Fruit fly (Drosophila melanogaster): ENCODE measurements around the gene Cad96Ca.

Cad96Ca gene

DNA sequence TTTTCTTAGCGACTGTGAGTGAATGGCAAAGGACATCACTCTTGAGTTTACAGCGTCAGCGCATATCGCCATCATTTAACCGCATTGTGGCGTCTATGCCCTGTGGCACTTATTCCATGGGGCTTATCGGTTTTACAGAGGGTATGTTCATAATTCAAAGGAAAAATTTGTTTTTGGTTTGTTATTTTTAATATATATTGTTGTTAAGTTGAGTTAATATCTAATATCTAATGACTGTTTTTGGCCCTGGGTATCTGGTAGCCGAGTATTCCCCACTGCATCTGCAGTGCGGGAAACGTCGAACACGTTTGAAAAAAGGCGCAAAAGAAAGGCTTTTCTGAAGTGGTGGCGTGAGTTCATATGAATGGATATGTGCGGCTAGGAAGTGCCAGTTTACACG lies 29.6 kb downstream of the Cad96Ca start (continued):
- TF ChIP-seq CG14014 (GFP tag; IDR thresholded peaks at IDR 0.05) (peak; percentile 61), Med (GFP tag) (peak; percentile 66), CG17361 (GFP tag; IDR thresholded peaks at IDR 0.05) (peak; percentile 56; the same call in 2 of the 3 replicates), usp (GFP tag; optimal IDR thresholded peaks at IDR 0.05) (no peak), CG6791 (GFP tag; IDR thresholded peaks at IDR 0.05; ENCODE audit: partially characterized antibody) (no peak), zfh1 (GFP tag; IDR thresholded peaks at IDR 0.05) (peak; percentile 86; the same call in 2 of the 3 replicates), Hey (tag; optimal IDR thresholded peaks at IDR 0.05) (no peak), CG18764 (GFP tag; optimal IDR thresholded peaks at IDR 0.05) (no peak), Lhr (GFP tag; optimal IDR thresholded peaks at IDR 0.05) (peak; percentile 43)

DNA sequence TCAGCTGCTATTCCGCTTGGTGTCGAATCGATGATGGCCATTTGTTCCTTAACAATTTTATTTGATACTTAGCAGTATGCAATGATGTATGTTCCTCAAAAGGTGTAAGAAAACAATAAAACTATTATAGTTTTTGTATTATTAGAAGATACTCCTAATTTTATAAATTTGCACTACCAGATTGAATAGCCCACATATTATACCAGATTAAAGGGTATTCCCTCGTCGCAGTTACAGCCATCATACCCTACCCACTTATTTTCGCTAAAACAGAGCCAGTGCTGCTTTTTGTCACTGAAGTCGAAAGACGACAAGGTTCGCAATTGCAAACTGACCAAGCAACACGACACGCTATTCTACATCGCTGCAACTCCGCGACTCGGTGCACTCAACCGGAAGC lies 30.7 kb downstream of the Cad96Ca start:
- TF ChIP-seq eyg (GFP tag; optimal IDR thresholded peaks at IDR 0.05) (no peak), CG9932 (GFP tag; IDR thresholded peaks at IDR 0.05) (no peak), Abd-B (GFP tag; optimal IDR thresholded peaks at IDR 0.05) (no peak), unc-4 (GFP tag; IDR thresholded peaks at IDR 0.05; ENCODE audit: partially characterized antibody) (no peak), CG2199 (GFP tag; IDR thresholded peaks at IDR 0.05) (no peak), D19A (tag; optimal IDR thresholded peaks at IDR 0.05) (peak; percentile 67)

DNA sequence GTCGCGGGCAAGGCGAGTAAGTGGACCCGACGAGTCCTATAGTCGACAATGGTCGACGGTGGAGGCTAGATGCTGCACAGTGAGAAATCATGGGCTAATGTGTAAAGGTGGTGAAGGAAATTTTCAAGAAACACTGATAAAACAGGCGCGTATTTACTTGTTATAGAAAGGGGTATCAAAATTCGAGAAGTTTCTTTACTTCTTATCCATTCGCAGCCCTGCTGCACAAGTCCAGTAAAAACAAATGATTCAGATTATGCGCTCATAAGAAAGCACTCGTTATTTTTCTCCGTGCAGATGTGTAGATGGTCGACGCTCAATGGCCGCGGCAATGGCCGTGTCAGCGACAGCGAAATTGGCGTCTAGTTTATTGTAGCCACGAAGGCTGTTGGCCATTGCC lies 31.6 kb downstream of the Cad96Ca start:
- TF ChIP-seq Nf-YA (GFP tag; IDR thresholded peaks at IDR 0.05) = no peak
- TF ChIP-seq dmrt11E (tag; optimal IDR thresholded peaks at IDR 0.05) = no peak
- TF ChIP-seq ase (GFP tag; IDR thresholded peaks at IDR 0.05) = 0 out of 3 replicates have a peak, but pooled peaks have one; percentile 26
- TF ChIP-seq hbn (GFP tag; IDR thresholded peaks at IDR 0.05; ENCODE audit: partially characterized antibody) = no peak
- TF ChIP-seq slp2 (GFP tag; optimal IDR thresholded peaks at IDR 0.05) = no peak
- TF ChIP-seq onecut (GFP tag; IDR thresholded peaks at IDR 0.05) = no peak
- no peak for TF ChIP-seq Ada2b (GFP tag; IDR thresholded peaks at IDR 0.05)
- no peak for TF ChIP-seq CG8924 (tag; optimal IDR thresholded peaks at IDR 0.05)
- TF ChIP-seq ftz-f1 (GFP tag; optimal IDR thresholded peaks at IDR 0.05) = no peak
- peak; percentile 26; the same call in 1 of the 2 replicates for TF ChIP-seq Xrp1 (GFP tag; IDR thresholded peaks at IDR 0.05)
- TF ChIP-seq HLH3B (GFP tag; IDR thresholded peaks at IDR 0.05) = 0 out of 2 replicates have a peak, but pooled peaks have one; percentile 5
- TF ChIP-seq HLHmδ (GFP tag; optimal IDR thresholded peaks at IDR 0.05) = no peak
- no peak for TF ChIP-seq Spps (tag; optimal IDR thresholded peaks at IDR 0.05)
- TF ChIP-seq CG34422 (GFP tag; IDR thresholded peaks at IDR 0.05) = no peak
- TF ChIP-seq stwl (tag; optimal IDR thresholded peaks at IDR 0.05) = no peak
- peak; percentile 37; the same call in 1 of the 3 replicates for TF ChIP-seq dysf (GFP tag; IDR thresholded peaks at IDR 0.05)
- peak; percentile 24 for TF ChIP-seq CG2678 (tag; optimal IDR thresholded peaks at IDR 0.05)
- TF ChIP-seq lmd (GFP tag; IDR thresholded peaks at IDR 0.05) = peak; percentile 15; the same call in 1 of the 2 replicates
- no peak for TF ChIP-seq CG32532 (GFP tag; IDR thresholded peaks at IDR 0.05)
- TF ChIP-seq slbo (GFP tag; IDR thresholded peaks at IDR 0.05) = 0 out of 2 replicates have a peak, but pooled peaks have one; percentile 23
- TF ChIP-seq abd-A (tag; optimal IDR thresholded peaks at IDR 0.05) = no peak
- no peak for TF ChIP-seq CG4424 (GFP tag; optimal IDR thresholded peaks at IDR 0.05)
- TF ChIP-seq BtbVII (GFP tag; optimal IDR thresholded peaks at IDR 0.05) = no peak
- no peak for TF ChIP-seq CG12219 (GFP tag; optimal IDR thresholded peaks at IDR 0.05)
- TF ChIP-seq CG16779 (GFP tag; IDR thresholded peaks at IDR 0.05) = no peak
- no peak for TF ChIP-seq gcm2 (GFP tag; optimal IDR thresholded peaks at IDR 0.05)
- TF ChIP-seq CG6854 (GFP tag; optimal IDR thresholded peaks at IDR 0.05) = no peak
- no peak for TF ChIP-seq org-1 (GFP tag; optimal IDR thresholded peaks at IDR 0.05)
- TF ChIP-seq CG18599 (GFP tag; optimal IDR thresholded peaks at IDR 0.05) = peak; percentile 53
- peak; percentile 13 for TF ChIP-seq CG18262 (tag; optimal IDR thresholded peaks at IDR 0.05)
- no peak for TF ChIP-seq exex (tag; optimal IDR thresholded peaks at IDR 0.05)
- TF ChIP-seq pum (GFP tag; optimal IDR thresholded peaks at IDR 0.05) = no peak
- no peak for TF ChIP-seq CG13296 (GFP tag; optimal IDR thresholded peaks at IDR 0.05)
- TF ChIP-seq amos (GFP tag; IDR thresholded peaks at IDR 0.05; ENCODE audit: partially characterized antibody) = no peak
